Fruit fly (Drosophila melanogaster): ENCODE results near the gene CG7384.
A peak's percentile ranks its signal among the peaks of the same experiment; 100 is the strongest.

Gene CG7384

dm6 chr2L:10522174-10522893, 12.1 kb upstream of the CG7384 start (continued):
- TF ChIP-seq pho (GFP tag; optimal IDR thresholded peaks at IDR 0.05): no peak
- no peak for TF ChIP-seq Usf (GFP tag; optimal IDR thresholded peaks at IDR 0.05)
- TF ChIP-seq Awh (GFP tag; IDR thresholded peaks at IDR 0.05): 0 out of 2 replicates have a peak, but pooled peaks have one; percentile 34
- TF ChIP-seq CG17912 (GFP tag; optimal IDR thresholded peaks at IDR 0.05): no peak
- TF ChIP-seq CG9437 (GFP tag; optimal IDR thresholded peaks at IDR 0.05): peak; percentile 63
- peak; percentile 49; the same call in 1 of the 2 replicates for TF ChIP-seq klu (GFP tag; IDR thresholded peaks at IDR 0.05)
- TF ChIP-seq Sox102F (GFP tag; optimal IDR thresholded peaks at IDR 0.05): peak; percentile 75
- TF ChIP-seq CG4730 (GFP tag; IDR thresholded peaks at IDR 0.05): peak; percentile 51; the same call in 1 of the 2 replicates
- no peak for TF ChIP-seq dati (GFP tag; IDR thresholded peaks at IDR 0.05)
- TF ChIP-seq wek (GFP tag; optimal IDR thresholded peaks at IDR 0.05): no peak
- TF ChIP-seq Sry-δ (GFP tag; optimal IDR thresholded peaks at IDR 0.05): no peak
- peak; percentile 3 for TF ChIP-seq CG6683 (GFP tag; optimal IDR thresholded peaks at IDR 0.05)
- peak; percentile 35; the same call in 1 of the 3 replicates for TF ChIP-seq Aef1 (GFP tag; IDR thresholded peaks at IDR 0.05)
- TF ChIP-seq mld (GFP tag; IDR thresholded peaks at IDR 0.05; ENCODE audit: partially characterized antibody): no peak
- peak; percentile 34 for TF ChIP-seq CG9817 (tag; optimal IDR thresholded peaks at IDR 0.05)
- TF ChIP-seq CG3847 (GFP tag; IDR thresholded peaks at IDR 0.05): peak; percentile 75
- TF ChIP-seq CG9876 (GFP tag; optimal IDR thresholded peaks at IDR 0.05): no peak
- peak; percentile 18 for TF ChIP-seq CG10267 (tag; optimal IDR thresholded peaks at IDR 0.05)
- TF ChIP-seq Lhr (GFP tag; optimal IDR thresholded peaks at IDR 0.05): no peak
- no peak for TF ChIP-seq Hmx (GFP tag; optimal IDR thresholded peaks at IDR 0.05)
- no peak for TF ChIP-seq CG15073 (GFP tag; optimal IDR thresholded peaks at IDR 0.05)
- TF ChIP-seq Ada2b (GFP tag; IDR thresholded peaks at IDR 0.05): peak; percentile 46
- TF ChIP-seq Fer3 (tag; optimal IDR thresholded peaks at IDR 0.05): peak; percentile 38
- TF ChIP-seq gem (tag; optimal IDR thresholded peaks at IDR 0.05): peak; percentile 81
- TF ChIP-seq Sry-β (GFP tag; optimal IDR thresholded peaks at IDR 0.05): no peak
- peak in 1 of 2 experiments; percentile 35 for TF ChIP-seq bsh (GFP tag; optimal IDR thresholded peaks at IDR 0.05)
- TF ChIP-seq CG12104 (GFP tag; optimal IDR thresholded peaks at IDR 0.05): peak; percentile 69
- peak; percentile 42; the same call in 1 of the 2 replicates for TF ChIP-seq CG9932 (GFP tag; IDR thresholded peaks at IDR 0.05)
- peak; percentile 51 for TF ChIP-seq CG4820 (GFP tag; optimal IDR thresholded peaks at IDR 0.05)
- peak; percentile 58 for TF ChIP-seq wor (GFP tag; IDR thresholded peaks at IDR 0.05)
- TF ChIP-seq H2.0 (GFP tag; IDR thresholded peaks at IDR 0.05): no peak; the same call in 1 of the 2 replicates
- TF ChIP-seq Drgx (GFP tag; IDR thresholded peaks at IDR 0.05): peak; percentile 38; the same call in 1 of the 2 replicates
- no peak; the same call in 1 of the 2 replicates for TF ChIP-seq seq (GFP tag; IDR thresholded peaks at IDR 0.05)
- TF ChIP-seq Deaf1 (tag; optimal IDR thresholded peaks at IDR 0.05): peak; percentile 27
- TF ChIP-seq E2f1 (GFP tag; IDR thresholded peaks at IDR 0.05): peak; percentile 65
- TF ChIP-seq chinmo (GFP tag; IDR thresholded peaks at IDR 0.05; ENCODE audit: partially characterized antibody): no peak
- TF ChIP-seq shn (GFP tag; optimal IDR thresholded peaks at IDR 0.05): no peak
- no peak for TF ChIP-seq Lim3 (GFP tag; IDR thresholded peaks at IDR 0.05)
- peak; percentile 13 for TF ChIP-seq CG1529 (GFP tag; optimal IDR thresholded peaks at IDR 0.05)
- peak in 1 of 2 experiments; percentile 66 for TF ChIP-seq dpn (GFP tag; optimal IDR thresholded peaks at IDR 0.05)
- TF ChIP-seq GATAe (GFP tag; conservative IDR thresholded peaks at IDR 0.05): no peak
- TF ChIP-seq TFAM (GFP tag; optimal IDR thresholded peaks at IDR 0.05): no peak
- peak; percentile 86 for TF ChIP-seq CG7556 (GFP tag; optimal IDR thresholded peaks at IDR 0.05)
- 0 out of 2 replicates have a peak, but pooled peaks have one; percentile 26 for TF ChIP-seq Dip2 (GFP tag; IDR thresholded peaks at IDR 0.05)
- TF ChIP-seq tap (tag; optimal IDR thresholded peaks at IDR 0.05): peak; percentile 19
- no peak for TF ChIP-seq Ravus (GFP tag; IDR thresholded peaks at IDR 0.05)
- peak; percentile 27 for TF ChIP-seq trh (GFP tag; optimal IDR thresholded peaks at IDR 0.05)
- TF ChIP-seq onecut (GFP tag; IDR thresholded peaks at IDR 0.05): no peak
- TF ChIP-seq CG9215 (GFP tag; IDR thresholded peaks at IDR 0.05): peak; percentile 69
- TF ChIP-seq sr (GFP tag; IDR thresholded peaks at IDR 0.05): peak; percentile 92
